Worm (Caenorhabditis elegans) whole organism, L1 larva: ENCODE data around the gene mdt-10.

Source experiments
- ama-1 ChIP-seq: fragments of 150-350 bp; optimal IDR thresholded peaks from 2 replicates; lab custom pipeline; 2014
- egl-27 ChIP-seq, 2 experiments: fragments of 150-350 bp in 1 of 2; sonication (generic microtip); optimal IDR thresholded peaks; 3 replicates each; lab custom pipeline; 2017 to 2018; ENCODE audit warnings: missing biosample characterization in 2 of 2, missing genetic modification characterization in 2 of 2, missing genetic modification reagents in 2 of 2
- hpl-2 ChIP-seq: fragments of 150-350 bp; optimal IDR thresholded peaks from 2 replicates; lab custom pipeline; 2014; ENCODE audit warnings: missing biosample characterization, missing genetic modification reagents, missing genetic modification characterization
- lsy-2 ChIP-seq, 2 experiments: fragments of 150-350 bp; optimal IDR thresholded peaks; 2 replicates each; lab custom pipeline; 2014; ENCODE audit warnings: missing biosample characterization in 2 of 2, missing genetic modification characterization in 2 of 2
- mep-1 ChIP-seq: fragments of 150-350 bp; optimal IDR thresholded peaks from 2 replicates; lab custom pipeline; 2014; ENCODE audit warnings: missing biosample characterization, missing genetic modification characterization
- nhr-237 ChIP-seq: fragments of 150-350 bp; optimal IDR thresholded peaks from 2 replicates; lab custom pipeline; 2014; ENCODE audit warnings: missing biosample characterization, missing genetic modification characterization
- rnt-1 ChIP-seq: sonication (generic microtip); optimal IDR thresholded peaks from 2 replicates; lab custom pipeline; 2016; ENCODE audit warnings: mild to moderate bottlenecking, missing genetic modification characterization, moderate library complexity, missing compliant biosample characterization

DNA sequence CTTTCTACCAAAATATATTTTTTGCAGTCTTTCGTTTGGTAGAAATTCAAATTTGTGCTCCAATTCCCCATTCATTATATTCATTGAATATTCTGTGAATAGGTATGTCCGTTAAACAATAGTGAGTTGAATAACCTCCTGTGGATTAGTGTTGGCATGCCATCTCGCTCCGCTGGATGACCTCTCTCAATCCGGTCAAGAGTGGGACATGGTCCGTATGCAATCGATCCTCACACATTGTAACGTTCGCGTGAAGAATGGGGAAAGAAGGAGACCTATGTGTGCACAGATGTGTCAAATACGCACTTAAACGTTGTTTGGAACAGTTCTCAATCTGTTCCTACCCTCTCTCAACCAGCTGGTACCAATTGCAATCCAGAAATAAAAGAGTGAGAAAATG is 41.6 kb downstream of the mdt-10 start:
- no peak for TF ChIP-seq egl-27 (tag; optimal IDR thresholded peaks at IDR 0.05; lab: Kevin White, UChicago)
- TF ChIP-seq nhr-237: no peak
- no peak for TF ChIP-seq mep-1 (tag; lab: Kevin White, UChicago)
- no peak for TF ChIP-seq ama-1 (lab: Kevin White, UChicago)
- TF ChIP-seq hpl-2 (GFP tag; lab: Kevin White, UChicago): no peak
- TF ChIP-seq lsy-2 (tag; optimal IDR thresholded peaks at IDR 0.05; lab: Kevin White, UChicago): no peak
- TF ChIP-seq rnt-1: no peak
